Worm (Caenorhabditis elegans): ENCODE data around the gene srx-131.

srx-131 gene

DNA sequence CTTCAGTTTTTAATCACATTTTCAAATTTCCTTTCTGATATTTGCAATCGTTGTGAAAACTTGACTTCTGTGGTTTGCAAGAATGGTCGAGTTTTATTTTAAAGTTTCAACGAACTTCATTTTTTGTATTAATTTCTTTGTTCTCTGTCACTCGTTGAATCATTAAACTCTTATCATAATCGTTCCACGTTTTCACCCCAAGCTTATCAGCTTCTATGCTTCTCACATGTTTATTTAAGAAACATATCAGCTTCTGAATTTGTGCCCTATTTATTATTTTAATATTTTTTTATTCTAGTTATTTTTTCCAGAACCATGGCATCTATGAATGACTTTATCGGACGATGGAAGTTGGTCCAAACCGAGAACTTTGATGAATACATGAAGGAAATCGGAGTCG lies 34.0 kb downstream of the srx-131 start, which contains the start of gene lbp-7:
Gene lbp-7, plus strand, starts transcription at position 312 of the 400 bp plus-strand sequence.
- TF ChIP-seq sptf-1 (tag; optimal IDR thresholded peaks at IDR 0.05) (no peak), mab-5 (tag; optimal IDR thresholded peaks at IDR 0.05) (no peak), tbx-8 (GFP tag; optimal IDR thresholded peaks at IDR 0.05) (no peak)

DNA sequence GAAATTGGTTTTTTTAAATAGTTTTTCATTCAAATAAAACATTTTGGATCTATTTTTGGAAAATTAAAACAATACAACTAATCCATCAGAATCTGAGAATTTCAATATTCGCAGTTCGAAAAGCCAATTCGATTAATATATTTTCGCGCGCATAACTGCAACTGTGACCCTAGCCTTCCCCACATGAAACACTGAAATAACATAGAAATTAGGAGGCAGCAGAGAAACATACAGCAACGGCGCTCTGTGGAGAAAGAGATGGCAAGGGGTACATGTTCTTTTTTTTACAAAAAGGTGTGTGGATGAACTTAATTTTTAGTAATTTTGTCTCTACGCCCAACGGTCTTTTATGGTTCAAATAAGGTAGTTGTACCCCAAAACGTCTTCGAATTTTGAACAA lies 34.9 kb downstream of the srx-131 start:
- TF ChIP-seq hlh-1 (tag; optimal IDR thresholded peaks at IDR 0.05) (peak; percentile 3), drap-1 (GFP tag; optimal IDR thresholded peaks at IDR 0.05) (no peak), ces-1 (GFP tag; optimal IDR thresholded peaks at IDR 0.05) (no peak)

DNA sequence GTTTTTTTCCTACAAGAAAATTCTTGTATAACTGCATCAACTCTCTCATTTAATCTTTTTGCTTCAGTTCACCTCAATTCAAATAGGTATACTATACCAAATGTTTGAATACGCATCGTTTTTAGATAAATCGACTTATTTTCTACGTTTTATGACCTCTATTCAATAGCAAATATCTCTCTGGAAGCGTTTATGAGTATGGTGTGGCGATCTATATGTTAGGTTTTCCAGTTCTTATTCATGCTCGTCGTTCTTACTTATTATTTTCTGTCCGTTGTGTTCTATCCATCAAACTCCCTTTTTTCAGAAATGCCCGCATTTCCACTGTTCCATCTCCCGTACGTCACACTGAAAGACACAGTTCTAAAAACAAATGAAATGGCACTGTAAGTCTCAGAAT lies 35.4 kb downstream of the srx-131 start, which contains the start of gene T22G5.3:
Gene T22G5.3, plus strand, starts transcription at position 301 of the 400 bp plus-strand sequence.
- no peak for TF ChIP-seq lin-32 (GFP tag; optimal IDR thresholded peaks at IDR 0.05)
- no peak for TF ChIP-seq lin-13 (tag; optimal IDR thresholded peaks at IDR 0.05)
- no peak for TF ChIP-seq nhr-76 (tag; optimal IDR thresholded peaks at IDR 0.05)
- TF ChIP-seq nhr-2 (tag; optimal IDR thresholded peaks at IDR 0.05), result no peak
- no peak for TF ChIP-seq lsy-2 (tag; optimal IDR thresholded peaks at IDR 0.05)
- no peak for TF ChIP-seq unc-62 (GFP tag; optimal IDR thresholded peaks at IDR 0.05)
- TF ChIP-seq flh-1 (GFP tag; optimal IDR thresholded peaks at IDR 0.05), result no peak
- no peak for TF ChIP-seq bed-3 (GFP tag; optimal IDR thresholded peaks at IDR 0.05)

DNA sequence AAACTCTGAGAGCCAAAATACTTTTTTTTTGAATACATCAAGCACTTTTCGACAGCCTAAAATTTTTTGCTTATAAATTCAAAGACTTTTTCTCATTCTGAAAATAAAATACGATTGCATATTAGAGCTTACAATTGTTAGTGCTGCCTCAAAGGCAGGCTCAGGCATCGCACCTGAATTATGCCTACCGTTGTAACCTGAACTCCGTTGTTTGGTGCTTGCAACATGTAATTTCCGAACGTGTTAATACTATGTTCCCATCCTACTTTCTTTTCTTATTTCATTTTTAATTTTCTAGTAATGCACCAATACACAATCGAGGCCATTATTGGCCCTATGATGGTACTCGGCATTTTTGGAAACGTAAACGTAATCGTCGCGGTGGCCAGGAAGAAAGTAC lies 42.1 kb downstream of the srx-131 start, which contains the start of gene srsx-19:
Gene srsx-19, plus strand, starts transcription at position 301 of the 400 bp plus-strand sequence.
- TF ChIP-seq nhr-76 (tag; optimal IDR thresholded peaks at IDR 0.05), result no peak

DNA sequence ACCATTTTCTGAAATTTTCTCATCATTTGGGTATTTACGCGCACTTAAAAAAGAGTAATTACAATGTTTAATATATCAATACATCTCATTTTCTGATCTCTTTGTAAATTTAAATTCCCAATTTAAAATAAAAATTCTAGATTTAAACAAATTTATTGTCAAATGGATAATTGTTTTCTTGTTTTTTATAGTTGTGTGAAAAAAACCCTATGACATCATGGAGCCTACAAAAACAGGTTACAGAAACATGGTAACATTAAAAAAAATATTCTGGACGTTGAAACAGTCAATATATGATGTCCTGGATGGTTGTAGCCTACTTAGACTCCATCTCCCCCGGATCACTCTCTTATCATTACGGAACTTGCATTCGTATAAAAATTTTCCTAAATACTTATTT lies 44.3 kb downstream of the srx-131 start, which contains the start of gene spp-12:
Gene spp-12, plus strand, starts transcription at position 301 of the 400 bp plus-strand sequence.
- TF ChIP-seq lsy-2 (tag; optimal IDR thresholded peaks at IDR 0.05) (no peak), cnd-1 (tag; optimal IDR thresholded peaks at IDR 0.05) (no peak), lin-13 (tag; optimal IDR thresholded peaks at IDR 0.05) (no peak), nhr-12 (tag; optimal IDR thresholded peaks at IDR 0.05) (no peak), flh-1 (GFP tag; optimal IDR thresholded peaks at IDR 0.05) (no peak), ham-2 (GFP tag; optimal IDR thresholded peaks at IDR 0.05) (no peak), sptf-1 (tag; optimal IDR thresholded peaks at IDR 0.05) (no peak), ceh-83 (GFP tag; optimal IDR thresholded peaks at IDR 0.05) (no peak), nhr-76 (tag; optimal IDR thresholded peaks at IDR 0.05) (no peak), ces-1 (GFP tag; optimal IDR thresholded peaks at IDR 0.05) (no peak), mls-2 (tag; optimal IDR thresholded peaks at IDR 0.05) (no peak), mab-5 (tag; optimal IDR thresholded peaks at IDR 0.05) (no peak)

DNA sequence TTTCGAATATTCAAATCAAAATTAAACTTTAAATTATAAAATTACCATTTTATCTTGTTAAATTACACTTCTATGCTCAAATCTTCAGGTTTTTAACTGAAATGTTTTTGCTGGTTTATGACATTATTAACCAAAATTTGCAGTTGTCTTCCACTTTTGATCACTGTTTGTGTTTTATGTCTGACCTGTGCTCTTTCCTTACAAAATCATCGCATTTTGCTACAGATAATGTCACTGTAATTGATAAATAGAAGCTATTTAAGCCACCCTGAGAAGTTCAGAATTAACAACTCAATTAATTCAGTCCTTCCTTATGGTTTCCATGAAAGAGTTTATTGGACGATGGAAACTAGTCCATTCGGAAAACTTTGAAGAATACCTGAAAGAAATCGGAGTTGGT lies 45.2 kb downstream of the srx-131 start, which contains the start of gene lbp-8:
Gene lbp-8, plus strand, starts transcription at position 301 of the 400 bp plus-strand sequence.
- no peak for TF ChIP-seq unc-120 (tag; optimal IDR thresholded peaks at IDR 0.05; ENCODE audit: poor library complexity, severe bottlenecking)
- no peak for TF ChIP-seq elt-1 (tag; optimal IDR thresholded peaks at IDR 0.05; ENCODE audit: borderline replicate concordance, insufficient read depth)
- TF ChIP-seq nhr-12 (tag; optimal IDR thresholded peaks at IDR 0.05), result no peak
- no peak for TF ChIP-seq zip-8 (tag; optimal IDR thresholded peaks at IDR 0.05)
- TF ChIP-seq nhr-237 (tag; optimal IDR thresholded peaks at IDR 0.05), result no peak
- TF ChIP-seq ceh-39 (tag; optimal IDR thresholded peaks at IDR 0.05), result no peak
- no peak for TF ChIP-seq sem-2 (GFP tag; optimal IDR thresholded peaks at IDR 0.05)
- no peak for TF ChIP-seq M03D4.4 (tag; optimal IDR thresholded peaks at IDR 0.05)
- no peak for TF ChIP-seq pha-4 (tag; optimal IDR thresholded peaks at IDR 0.05)
- TF ChIP-seq ceh-83 (GFP tag; optimal IDR thresholded peaks at IDR 0.05), result no peak
- TF ChIP-seq mls-2 (tag; optimal IDR thresholded peaks at IDR 0.05), result no peak
- TF ChIP-seq flh-1 (GFP tag; optimal IDR thresholded peaks at IDR 0.05), result no peak
- no peak for TF ChIP-seq nhr-2 (tag; optimal IDR thresholded peaks at IDR 0.05)
- TF ChIP-seq blmp-1 (tag; optimal IDR thresholded peaks at IDR 0.05), result no peak
- no peak for TF ChIP-seq lin-32 (GFP tag; optimal IDR thresholded peaks at IDR 0.05)
- no peak for TF ChIP-seq unc-62 (GFP tag; optimal IDR thresholded peaks at IDR 0.05)
- TF ChIP-seq mep-1 (tag; optimal IDR thresholded peaks at IDR 0.05), result no peak
